Fruit fly (Drosophila melanogaster) whole organism, embryonic: ENCODE data around the gene CG9393.

ENCODE experiments used
- Antp ChIP-seq: fragments of 200-800 bp; sonication (Bioruptor generic); optimal IDR thresholded peaks from 3 replicates; lab custom pipeline; 2016; ENCODE audit warnings: missing biosample characterization, missing genetic modification characterization
- Asciz ChIP-seq: fragments of 200-800 bp; sonication (Bioruptor generic); optimal IDR thresholded peaks from 2 replicates; lab custom pipeline; 2017; ENCODE audit warnings: missing biosample characterization, mild to moderate bottlenecking, missing genetic modification characterization, missing genetic modification reagents
- Awh ChIP-seq: fragments of 200-800 bp; sonication (Bioruptor generic); IDR thresholded peaks from 2 replicates; pipeline ENCODE4, ENCODE4 v1.3.6; 2022; ENCODE audit warnings: missing biosample characterization, missing genetic modification characterization
- CG10321 ChIP-seq: fragments of 200-800 bp; sonication (Bioruptor generic); IDR thresholded peaks from 2 replicates; pipeline ENCODE4 v1.3.6; 2022; ENCODE audit warnings: missing biosample characterization, missing genetic modification characterization
- CG11085 ChIP-seq: fragments of 200-800 bp; sonication (Bioruptor generic); IDR thresholded peaks from 2 replicates; pipeline ENCODE4 v1.3.6; 2022; ENCODE audit warnings: missing biosample characterization, missing genetic modification characterization
- CG12219 ChIP-seq: fragments of 200-800 bp; sonication (Bioruptor generic); optimal IDR thresholded peaks from 3 replicates; lab custom pipeline; 2018; ENCODE audit warnings: missing biosample characterization, mild to moderate bottlenecking, missing genetic modification characterization
- CG13624 ChIP-seq: fragments of 200-800 bp; sonication (Bioruptor generic); optimal IDR thresholded peaks from 2 replicates; lab custom pipeline; 2016; ENCODE audit warnings: missing biosample characterization, missing genetic modification characterization
- CG15011 ChIP-seq: fragments of 200-800 bp; sonication (Bioruptor generic); optimal IDR thresholded peaks from 3 replicates; lab custom pipeline; 2018; ENCODE audit warnings: missing biosample characterization, mild to moderate bottlenecking, missing genetic modification characterization
- CG15269 ChIP-seq: fragments of 200-800 bp; sonication (Bioruptor generic); optimal IDR thresholded peaks from 2 replicates; lab custom pipeline; 2018; ENCODE audit warnings: missing biosample characterization, mild to moderate bottlenecking, missing genetic modification characterization, moderate library complexity
- CG16815 ChIP-seq: fragments of 200-800 bp; sonication (Bioruptor generic); optimal IDR thresholded peaks from 3 replicates; lab custom pipeline; 2017; ENCODE audit warnings: missing biosample characterization, mild to moderate bottlenecking, missing genetic modification characterization
- CG17359 ChIP-seq: fragments of 200-800 bp; sonication (Bioruptor generic); optimal IDR thresholded peaks from 3 replicates; lab custom pipeline; 2018; ENCODE audit warnings: missing biosample characterization, mild to moderate bottlenecking, missing genetic modification characterization, moderate library complexity
- CG1792 ChIP-seq: fragments of 200-800 bp; sonication (Bioruptor generic); optimal IDR thresholded peaks from 2 replicates; lab custom pipeline; 2016; ENCODE audit warnings: missing biosample characterization, missing genetic modification characterization
- CG18011 ChIP-seq: fragments of 200-800 bp; sonication (Bioruptor generic); optimal IDR thresholded peaks from 2 replicates; lab custom pipeline; 2017; ENCODE audit warnings: missing biosample characterization, missing genetic modification characterization, mild to moderate bottlenecking, moderate library complexity, missing genotype
- CG1832 ChIP-seq: fragments of 200-800 bp; sonication (Bioruptor generic); optimal IDR thresholded peaks from 2 replicates; lab custom pipeline; 2017; ENCODE audit warnings: missing biosample characterization, mild to moderate bottlenecking, missing genetic modification characterization, inconsistent platforms
- CG18599 ChIP-seq: fragments of 200-800 bp; sonication (Bioruptor generic); optimal IDR thresholded peaks from 3 replicates; lab custom pipeline; 2017; ENCODE audit warnings: missing biosample characterization, missing genetic modification characterization, mild to moderate bottlenecking, moderate library complexity, missing genetic modification reagents
- CG2129 ChIP-seq: fragments of 200-800 bp; sonication (Bioruptor generic); IDR thresholded peaks from 2 replicates; pipeline ENCODE4 v1.3.6; 2022; ENCODE audit warnings: missing biosample characterization, missing genetic modification characterization; ENCODE audit not compliant: partially characterized antibody
- CG30403 ChIP-seq: fragments of 200-800 bp; sonication (Bioruptor generic); optimal IDR thresholded peaks from 3 replicates; lab custom pipeline; 2016; ENCODE audit warnings: missing biosample characterization, missing genetic modification characterization
- CG32532 ChIP-seq: fragments of 200-800 bp; sonication (Bioruptor generic); IDR thresholded peaks from 2 replicates; pipeline ENCODE4 v1.3.6; 2022; ENCODE audit warnings: missing biosample characterization, missing genetic modification characterization
- CG3407 ChIP-seq: fragments of 200-800 bp; sonication (Bioruptor generic); optimal IDR thresholded peaks from 2 replicates; lab custom pipeline; 2018; ENCODE audit warnings: missing biosample characterization, mild to moderate bottlenecking, missing genetic modification characterization
- CG4360 ChIP-seq: fragments of 200-800 bp; sonication (Bioruptor generic); IDR thresholded peaks from 2 replicates; pipeline ENCODE4 v1.3.6; 2022; ENCODE audit warnings: missing biosample characterization, missing genetic modification characterization
- CG43689 ChIP-seq: fragments of 200-800 bp; sonication (Bioruptor generic); IDR thresholded peaks from 2 replicates; pipeline ENCODE4 v1.3.6; 2022; ENCODE audit warnings: missing biosample characterization, missing genetic modification characterization
- CG4707 ChIP-seq: fragments of 200-800 bp; sonication (Bioruptor generic); optimal IDR thresholded peaks from 2 replicates; lab custom pipeline; 2018; ENCODE audit warnings: missing biosample characterization, mild to moderate bottlenecking, missing genetic modification characterization, moderate library complexity
- CG6254 ChIP-seq: fragments of 200-800 bp; sonication (Bioruptor generic); optimal IDR thresholded peaks from 3 replicates; lab custom pipeline; 2017; ENCODE audit warnings: mild to moderate bottlenecking, missing biosample characterization, missing genetic modification reagents, missing genetic modification characterization
- CG6689 ChIP-seq: fragments of 200-800 bp; sonication (Bioruptor generic); IDR thresholded peaks from 2 replicates; pipeline ENCODE4 v1.3.6; 2022; ENCODE audit warnings: missing biosample characterization, missing genetic modification characterization
- CG7372 ChIP-seq: fragments of 200-800 bp; sonication (Bioruptor generic); IDR thresholded peaks from 2 replicates; pipeline ENCODE4 v1.3.6; 2022; ENCODE audit warnings: missing biosample characterization, missing genetic modification characterization
- CG7745 ChIP-seq: fragments of 200-800 bp; sonication (Bioruptor generic); optimal IDR thresholded peaks from 2 replicates; lab custom pipeline; 2018; ENCODE audit warnings: missing biosample characterization, mild to moderate bottlenecking, missing genetic modification characterization, moderate library complexity
- CG7839 ChIP-seq: fragments of 200-800 bp; sonication (Bioruptor generic); optimal IDR thresholded peaks from 3 replicates; lab custom pipeline; 2018; ENCODE audit warnings: missing biosample characterization, mild to moderate bottlenecking, missing genetic modification characterization, moderate library complexity
- CG8089 ChIP-seq: fragments of 200-800 bp; sonication (Bioruptor generic); optimal IDR thresholded peaks from 3 replicates; lab custom pipeline; 2016; ENCODE audit warnings: missing biosample characterization, missing genetic modification characterization
- D ChIP-seq, 2 experiments: fragments of 200-800 bp in 1 of 2; fragments of >200 bp in 1 of 2; sonication (Bioruptor generic) in 1 of 2; optimal IDR thresholded peaks; 2 replicates in 1 of 2; 3 replicates in 1 of 2; lab custom pipeline; 2017; ENCODE audit warnings: mild to moderate bottlenecking in 1 of 2, missing biosample characterization in 1 of 2, missing genetic modification characterization in 1 of 2, missing genetic modification reagents in 1 of 2
- Dbx ChIP-seq: fragments of 200-800 bp; sonication (Bioruptor generic); IDR thresholded peaks from 3 replicates; pipeline ENCODE4 v1.3.6; 2022; ENCODE audit warnings: missing biosample characterization, missing genetic modification characterization
- Drgx ChIP-seq: fragments of 200-800 bp; sonication (Bioruptor generic); IDR thresholded peaks from 2 replicates; pipeline ENCODE4 v1.3.6; 2022; ENCODE audit warnings: missing biosample characterization, missing genetic modification characterization
- Gsc ChIP-seq: fragments of 200-800 bp; sonication (Bioruptor generic); IDR thresholded peaks from 2 replicates; pipeline ENCODE4 v1.3.6; 2022; ENCODE audit warnings: missing biosample characterization, missing genetic modification characterization
- NfI ChIP-seq: fragments of 200-800 bp; sonication (Bioruptor generic); optimal IDR thresholded peaks from 3 replicates; lab custom pipeline; 2018; ENCODE audit warnings: missing biosample characterization, mild to moderate bottlenecking, missing genetic modification characterization, moderate library complexity
- Optix ChIP-seq: fragments of 200-800 bp; sonication (Bioruptor generic); IDR thresholded peaks from 3 replicates; pipeline ENCODE4 v1.3.6; 2022; ENCODE audit warnings: missing biosample characterization, missing genetic modification characterization
- Sox102F ChIP-seq: fragments of 200-800 bp; sonication (Bioruptor generic); optimal IDR thresholded peaks from 2 replicates; lab custom pipeline; 2018; ENCODE audit warnings: missing biosample characterization, mild to moderate bottlenecking, missing genetic modification characterization, moderate library complexity
- Sry-β ChIP-seq: fragments of 200-800 bp; sonication (Bioruptor generic); optimal IDR thresholded peaks from 2 replicates; lab custom pipeline; 2018; ENCODE audit warnings: missing biosample characterization, mild to moderate bottlenecking, missing genetic modification characterization, moderate library complexity
- ap ChIP-seq: fragments of 200-800 bp; sonication (Bioruptor generic); IDR thresholded peaks from 2 replicates; pipeline ENCODE4 v1.3.6; 2022; ENCODE audit warnings: missing biosample characterization, missing genetic modification characterization
- bigmax ChIP-seq: fragments of 200-800 bp; sonication (Bioruptor generic); optimal IDR thresholded peaks from 2 replicates; lab custom pipeline; 2018; ENCODE audit warnings: missing biosample characterization, mild to moderate bottlenecking, missing genetic modification characterization
- caup ChIP-seq: fragments of 200-800 bp; sonication (Bioruptor generic); optimal IDR thresholded peaks from 3 replicates; lab custom pipeline; 2017; ENCODE audit warnings: missing biosample characterization, mild to moderate bottlenecking, missing genetic modification characterization, moderate library complexity; ENCODE audit not compliant: severe bottlenecking
- ham ChIP-seq: fragments of 200-800 bp; sonication (Bioruptor generic); IDR thresholded peaks from 2 replicates; pipeline ENCODE4 v1.3.6; 2022; ENCODE audit warnings: missing biosample characterization, missing genetic modification characterization
- jing ChIP-seq: fragments of 200-800 bp; sonication (Bioruptor generic); optimal IDR thresholded peaks from 2 replicates; lab custom pipeline; 2018; ENCODE audit warnings: missing biosample characterization, mild to moderate bottlenecking, missing genetic modification characterization
- lab ChIP-seq: fragments of 200-800 bp; sonication (Bioruptor generic); optimal IDR thresholded peaks from 3 replicates; lab custom pipeline; 2017; ENCODE audit warnings: missing biosample characterization, missing genetic modification characterization, mild to moderate bottlenecking, moderate library complexity, missing genetic modification reagents
- lilli ChIP-seq: fragments of 200-800 bp; sonication (Bioruptor generic); optimal IDR thresholded peaks from 3 replicates; lab custom pipeline; 2016; ENCODE audit warnings: missing biosample characterization, missing genetic modification characterization
- odd ChIP-seq: fragments of 200-800 bp; sonication (Bioruptor generic); optimal IDR thresholded peaks from 2 replicates; lab custom pipeline; 2017; ENCODE audit warnings: missing biosample characterization, mild to moderate bottlenecking, missing genetic modification characterization
- otp ChIP-seq: fragments of 200-800 bp; sonication (Bioruptor generic); IDR thresholded peaks from 3 replicates; pipeline ENCODE4, ENCODE4 v1.3.6; 2022; ENCODE audit warnings: missing biosample characterization, missing genetic modification characterization
- pfk ChIP-seq: fragments of 200-800 bp; sonication (Bioruptor generic); optimal IDR thresholded peaks from 2 replicates; lab custom pipeline; 2018; ENCODE audit warnings: missing biosample characterization, mild to moderate bottlenecking, missing genetic modification characterization, moderate library complexity
- row ChIP-seq: fragments of 200-800 bp; sonication (Bioruptor generic); IDR thresholded peaks from 3 replicates; pipeline ENCODE4 v1.3.6; 2022; ENCODE audit warnings: missing biosample characterization, missing genetic modification characterization
- sd ChIP-seq: fragments of 200-800 bp; sonication (Bioruptor generic); optimal IDR thresholded peaks from 3 replicates; lab custom pipeline; 2018; ENCODE audit warnings: missing biosample characterization, mild to moderate bottlenecking, missing genetic modification characterization, moderate library complexity
- wdn ChIP-seq: fragments of 200-800 bp; sonication (Bioruptor generic); IDR thresholded peaks from 2 replicates; pipeline ENCODE4 v1.3.6; 2022; ENCODE audit warnings: missing biosample characterization, missing genetic modification characterization

CG9393 gene

dm6 chr3R:9551013-9551658, 12.3 kb downstream of the CG9393 start (continued):
- TF ChIP-seq Dbx (no peak), NfI (GFP tag; lab: Kevin White, UChicago) (peak; percentile 31), CG43689 (GFP tag; lab: Robert Waterston, UW) (no peak), CG15269 (tag; lab: Kevin White, UChicago) (peak; percentile 4), CG4360 (no peak), CG1792 (GFP tag; lab: Kevin White, UChicago) (peak; percentile 5), CG4707 (GFP tag; lab: Kevin White, UChicago) (peak; percentile 24), wdn (no peak), otp (GFP tag; lab: Robert Waterston, UW) (no peak), CG18599 (GFP tag; lab: Kevin White, UChicago) (peak; percentile 82), CG15011 (peak; percentile 19), CG13624 (GFP tag; lab: Kevin White, UChicago) (peak; percentile 74), Drgx (GFP tag; lab: Robert Waterston, UW) (no peak), jing (no peak), CG32532 (GFP tag; lab: Robert Waterston, UW) (no peak), Optix (GFP tag; lab: Robert Waterston, UW) (no peak), Sox102F (GFP tag; lab: Kevin White, UChicago) (no peak), CG7372 (GFP tag; lab: Robert Waterston, UW) (no peak), CG7745 (tag; lab: Kevin White, UChicago) (no peak), CG1832 (GFP tag; lab: Kevin White, UChicago) (peak; percentile 90), CG17359 (tag; lab: Kevin White, UChicago) (peak; percentile 41), CG2129 (no peak), ham (GFP tag; lab: Robert Waterston, UW) (no peak), CG10321 (no peak), ap (GFP tag; lab: Robert Waterston, UW) (no peak), CG16815 (GFP tag; lab: Kevin White, UChicago) (no peak), CG11085 (GFP tag; lab: Robert Waterston, UW) (no peak), CG8089 (GFP tag; lab: Kevin White, UChicago) (peak; percentile 32), CG12219 (peak; percentile 62), lilli (GFP tag; lab: Kevin White, UChicago) (peak; percentile 25), caup (GFP tag; lab: Kevin White, UChicago) (peak; percentile 87), Gsc (no peak), CG18011 (GFP tag; lab: Kevin White, UChicago) (peak; percentile 25), Asciz (GFP tag; lab: Kevin White, UChicago) (peak; percentile 50), CG7839 (tag; lab: Kevin White, UChicago) (no peak), bigmax (peak; percentile 48), pfk (GFP tag; lab: Kevin White, UChicago) (peak; percentile 63), Awh (GFP tag; lab: Robert Waterston, UW) (no peak), lab (GFP tag; lab: Kevin White, UChicago) (peak; percentile 68), CG6254 (GFP tag; lab: Kevin White, UChicago) (peak; percentile 52), D (optimal IDR thresholded peaks at IDR 0.05; lab: Kevin White, UChicago) (peak; percentile 59), D (GFP tag; optimal IDR thresholded peaks at IDR 0.05; lab: Kevin White, UChicago) (peak; percentile 8), CG30403 (GFP tag; lab: Kevin White, UChicago) (no peak), Antp (peak; percentile 13), row (no peak), CG6689 (no peak), Sry-β (peak; percentile 22), odd (GFP tag; lab: Kevin White, UChicago) (peak; percentile 68), sd (tag; lab: Kevin White, UChicago) (peak; percentile 51), CG3407 (GFP tag; lab: Kevin White, UChicago) (no peak)
